Fruit fly (Drosophila melanogaster): ENCODE measurements around the gene CG42835.

Gene CG42835

dm6 chr3R:17420338-17420737 is at the start of gene CG42835:
Gene CG42835 (plus strand): TSS chr3R:17420638.
- no peak for TF ChIP-seq Hr78 (GFP tag; optimal IDR thresholded peaks at IDR 0.05)
- TF ChIP-seq Mio (GFP tag; optimal IDR thresholded peaks at IDR 0.05) = no peak
- TF ChIP-seq Sp1 (GFP tag; optimal IDR thresholded peaks at IDR 0.05) = no peak

- TF ChIP-seq Myc (optimal IDR thresholded peaks at IDR 0.05) (no peak), Dfd (GFP tag; optimal IDR thresholded peaks at IDR 0.05) (no peak), Mio (GFP tag; optimal IDR thresholded peaks at IDR 0.05) (no peak), Sp1 (GFP tag; optimal IDR thresholded peaks at IDR 0.05) (no peak), Hr83 (GFP tag; optimal IDR thresholded peaks at IDR 0.05; ENCODE audit: poor library complexity, severe bottlenecking) (no peak), Vsx2 (GFP tag; optimal IDR thresholded peaks at IDR 0.05; ENCODE audit: partially characterized antibody) (no peak), Hnf4 (GFP tag; optimal IDR thresholded peaks at IDR 0.05) (no peak), Dif (GFP tag; optimal IDR thresholded peaks at IDR 0.05; ENCODE audit: partially characterized antibody) (no peak), GATAd (GFP tag; optimal IDR thresholded peaks at IDR 0.05) (no peak)
Measured at dm6 chr3R:17371094-17371493, 49.3 kb upstream of the CG42835 start.

- TF ChIP-seq Jra (GFP tag; optimal IDR thresholded peaks at IDR 0.05) (no peak), Dif (GFP tag; optimal IDR thresholded peaks at IDR 0.05; ENCODE audit: partially characterized antibody) (peak; percentile 18), dl (GFP tag; optimal IDR thresholded peaks at IDR 0.05; ENCODE audit: insufficient read depth in 1 of 2, partially characterized antibody in 2 of 2) (peak in 1 of 2 experiments; percentile 39)
Measured at dm6 chr3R:17377503-17377902, 42.9 kb upstream of the CG42835 start.

dm6 chr3R:17379051-17379450 is 41.4 kb upstream of the CG42835 start:
- TF ChIP-seq lola (GFP tag; optimal IDR thresholded peaks at IDR 0.05) (no peak), sv (GFP tag; optimal IDR thresholded peaks at IDR 0.05) (no peak), HLH106 (tag; optimal IDR thresholded peaks at IDR 0.05) (peak; percentile 36), sage (GFP tag; optimal IDR thresholded peaks at IDR 0.05) (no peak), Dif (GFP tag; optimal IDR thresholded peaks at IDR 0.05; ENCODE audit: partially characterized antibody) (no peak), usp (GFP tag; optimal IDR thresholded peaks at IDR 0.05) (no peak), N (GFP tag; optimal IDR thresholded peaks at IDR 0.05) (no peak), br (GFP tag; optimal IDR thresholded peaks at IDR 0.05) (no peak), CG32264 (GFP tag; optimal IDR thresholded peaks at IDR 0.05) (no peak), fru (GFP tag; optimal IDR thresholded peaks at IDR 0.05) (peak; percentile 8), Jra (GFP tag; optimal IDR thresholded peaks at IDR 0.05) (no peak), foxo (GFP tag; optimal IDR thresholded peaks at IDR 0.05) (peak in 1 of 2 experiments; percentile 47), dsf (GFP tag; optimal IDR thresholded peaks at IDR 0.05; ENCODE audit: borderline replicate concordance) (no peak)

dm6 chr3R:17379742-17380141 is 40.7 kb upstream of the CG42835 start, which contains the start of gene lute:
Gene lute (plus strand): TSS chr3R:17379944.
- TF ChIP-seq sv (GFP tag; optimal IDR thresholded peaks at IDR 0.05) (no peak), fru (GFP tag; optimal IDR thresholded peaks at IDR 0.05) (peak; percentile 21), usp (GFP tag; optimal IDR thresholded peaks at IDR 0.05) (no peak), ey (GFP tag; optimal IDR thresholded peaks at IDR 0.05) (no peak), Hr78 (GFP tag; optimal IDR thresholded peaks at IDR 0.05) (no peak), Myc (optimal IDR thresholded peaks at IDR 0.05) (no peak), Mio (GFP tag; optimal IDR thresholded peaks at IDR 0.05) (no peak), CrebA (GFP tag; optimal IDR thresholded peaks at IDR 0.05; ENCODE audit: borderline replicate concordance) (peak; percentile 21), Vsx2 (GFP tag; optimal IDR thresholded peaks at IDR 0.05; ENCODE audit: partially characterized antibody) (peak; percentile 25)

- TF ChIP-seq Jra (GFP tag; optimal IDR thresholded peaks at IDR 0.05) = no peak
- TF ChIP-seq Rel (GFP tag; optimal IDR thresholded peaks at IDR 0.05) = no peak
- TF ChIP-seq Rel (tag; optimal IDR thresholded peaks at IDR 0.05) = no peak
- TF ChIP-seq dmrt93B (GFP tag; optimal IDR thresholded peaks at IDR 0.05) = no peak
- TF ChIP-seq Abd-B (GFP tag; optimal IDR thresholded peaks at IDR 0.05) = no peak
- no peak for TF ChIP-seq foxo (GFP tag; optimal IDR thresholded peaks at IDR 0.05)
- no peak for TF ChIP-seq Sp1 (GFP tag; optimal IDR thresholded peaks at IDR 0.05)
- no peak for TF ChIP-seq Vsx2 (GFP tag; optimal IDR thresholded peaks at IDR 0.05; ENCODE audit: partially characterized antibody)
- no peak for TF ChIP-seq dsf (GFP tag; optimal IDR thresholded peaks at IDR 0.05; ENCODE audit: borderline replicate concordance)
- no peak for TF ChIP-seq CrebA (GFP tag; optimal IDR thresholded peaks at IDR 0.05; ENCODE audit: borderline replicate concordance)
- TF ChIP-seq CG32264 (GFP tag; optimal IDR thresholded peaks at IDR 0.05) = no peak
- TF ChIP-seq br (GFP tag; optimal IDR thresholded peaks at IDR 0.05) = no peak
Measured at dm6 chr3R:17381916-17382315, 38.5 kb upstream of the CG42835 start.
